Worm (Caenorhabditis elegans) whole organism, mixed stage, embryonic: Measurements from ENCODE around the gene kqt-2.

Experiments used
- bed-3 ChIP-seq: fragments of 200-800 bp; sonication (Bioruptor generic); optimal IDR thresholded peaks from 3 replicates; lab custom pipeline; 2018; ENCODE audit warnings: mild to moderate bottlenecking, missing genetic modification characterization, moderate library complexity, missing compliant biosample characterization
- ces-1 ChIP-seq: fragments of 150-350 bp; optimal IDR thresholded peaks from 2 replicates; lab custom pipeline; 2014; ENCODE audit warnings: missing biosample characterization, missing genetic modification reagents, missing genetic modification characterization
- cnd-1 ChIP-seq: fragments of 200-800 bp; sonication (Bioruptor generic); optimal IDR thresholded peaks from 2 replicates; lab custom pipeline; 2018; ENCODE audit warnings: mild to moderate bottlenecking, missing genetic modification characterization, missing compliant biosample characterization
- drap-1 ChIP-seq: fragments of 200-800 bp; sonication (Bioruptor generic); optimal IDR thresholded peaks from 3 replicates; lab custom pipeline; 2018; ENCODE audit warnings: mild to moderate bottlenecking, missing genetic modification characterization, missing compliant biosample characterization
- elt-1 ChIP-seq: sonication (generic microtip); optimal IDR thresholded peaks from 2 replicates; lab custom pipeline; 2017; ENCODE audit warnings: missing genetic modification characterization, mild to moderate bottlenecking, missing compliant biosample characterization, antibody characterized with exemption, moderate library complexity, borderline replicate concordance; ENCODE audit not compliant: insufficient read depth
- flh-1 ChIP-seq: fragments of 200-800 bp; sonication (Bioruptor generic); optimal IDR thresholded peaks from 2 replicates; lab custom pipeline; 2018; ENCODE audit warnings: mild to moderate bottlenecking, missing genetic modification characterization, moderate library complexity, missing compliant biosample characterization
- nhr-28 ChIP-seq: fragments of 150-350 bp; optimal IDR thresholded peaks from 2 replicates; lab custom pipeline; 2014; ENCODE audit warnings: missing biosample characterization, missing genetic modification characterization
- unc-39 ChIP-seq: fragments of 150-350 bp; optimal IDR thresholded peaks from 2 replicates; lab custom pipeline; 2014; ENCODE audit warnings: missing biosample characterization, missing genetic modification characterization
- ztf-11 ChIP-seq: fragments of 150-350 bp; optimal IDR thresholded peaks from 2 replicates; lab custom pipeline; 2014; ENCODE audit warnings: missing biosample characterization, missing genetic modification characterization

DNA sequence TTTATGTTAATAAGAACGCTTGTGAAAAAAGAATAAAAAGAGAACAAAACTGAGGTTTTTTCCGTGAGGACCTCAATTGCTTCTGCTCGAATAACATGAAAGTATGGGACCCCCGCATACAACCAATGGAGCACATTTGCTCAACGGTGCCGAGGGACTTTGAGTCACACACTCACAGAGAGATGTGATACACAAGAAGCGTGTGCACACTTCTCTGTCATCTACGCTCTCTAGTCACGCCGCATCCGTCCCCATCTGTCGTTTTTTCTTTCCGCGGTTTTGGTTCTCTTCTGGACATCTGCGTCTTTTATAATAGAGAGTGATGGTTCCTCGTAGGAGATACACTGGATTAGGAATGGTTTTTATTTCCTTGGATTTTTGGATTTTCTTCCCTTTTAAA is 40.2 kb downstream of the kqt-2 start:
- TF ChIP-seq ztf-11 (no peak), elt-1 (tag; lab: Kevin White, UChicago) (no peak), ces-1 (GFP tag; lab: Kevin White, UChicago) (peak; percentile 26), flh-1 (GFP tag; lab: Kevin White, UChicago) (no peak), nhr-28 (tag; lab: Kevin White, UChicago) (no peak), cnd-1 (peak; percentile 75), unc-39 (tag; lab: Kevin White, UChicago) (no peak), drap-1 (GFP tag; lab: Kevin White, UChicago) (no peak), bed-3 (GFP tag; lab: Kevin White, UChicago) (no peak)
